Worm (Caenorhabditis elegans) whole organism, L3 larva: ENCODE data around the gene fipr-25.

ENCODE experiments used
- R02D3.7 ChIP-seq: fragments of 150-350 bp; optimal IDR thresholded peaks from 2 replicates; lab custom pipeline; 2014; ENCODE audit warnings: missing biosample characterization, missing genetic modification characterization
- ama-1 ChIP-seq: fragments of 150-350 bp; optimal IDR thresholded peaks from 2 replicates; lab custom pipeline; 2018
- elt-3 ChIP-seq, 3 experiments: fragments of 150-350 bp in 1 of 3; sonication (generic microtip) in 2 of 3; optimal IDR thresholded peaks; 2 replicates in 2 of 3; 4 replicates in 1 of 3; lab custom pipeline; 2014 to 2017; ENCODE audit warnings: missing biosample characterization in 3 of 3, missing genetic modification characterization in 3 of 3
- sea-2 ChIP-seq: fragments of 150-350 bp; sonication (generic microtip); optimal IDR thresholded peaks from 4 replicates; lab custom pipeline; 2014; ENCODE audit warnings: missing biosample characterization, missing genetic modification reagents, missing genetic modification characterization
- snpc-4 ChIP-seq: fragments of 150-350 bp; optimal IDR thresholded peaks from 2 replicates; lab custom pipeline; 2014; ENCODE audit warnings: missing biosample characterization, missing genetic modification characterization
- unc-62 ChIP-seq: fragments of 150-350 bp; sonication (generic microtip); optimal IDR thresholded peaks from 4 replicates; lab custom pipeline; 2014; ENCODE audit warnings: missing biosample characterization, missing genetic modification reagents, missing genetic modification characterization
- zag-1 ChIP-seq: fragments of 150-350 bp; optimal IDR thresholded peaks from 2 replicates; lab custom pipeline; 2014; ENCODE audit warnings: missing biosample characterization, missing genetic modification characterization

DNA sequence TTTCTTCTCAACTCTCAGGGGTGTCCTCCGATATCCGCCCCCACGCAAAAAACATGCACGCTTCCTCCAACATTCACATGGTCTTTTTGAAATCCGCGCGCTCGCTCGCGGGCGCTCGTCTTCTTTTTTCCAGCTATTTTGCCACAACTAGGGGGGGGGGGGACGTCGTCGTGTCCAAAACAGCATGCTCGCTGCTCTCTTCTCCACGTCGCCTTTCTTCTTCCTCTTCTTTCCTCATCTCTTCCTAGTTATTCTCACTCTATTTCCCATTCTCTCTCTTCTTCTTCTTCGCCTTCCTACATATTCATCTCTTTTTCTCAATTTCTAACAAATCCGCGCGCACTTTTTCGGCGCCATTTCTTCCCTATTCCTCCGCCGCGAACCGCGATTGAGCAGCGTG, 13.7 kb upstream of the fipr-25 start:
- TF ChIP-seq sea-2 (GFP tag; lab: Kevin White, UChicago) (no peak), ama-1 (lab: Kevin White, UChicago) (no peak), zag-1 (tag; lab: Kevin White, UChicago) (no peak), R02D3.7 (tag; lab: Kevin White, UChicago) (no peak), elt-3 (tag; optimal IDR thresholded peaks at IDR 0.05; lab: Kevin White, UChicago) (no peak), unc-62 (GFP tag; lab: Kevin White, UChicago) (no peak), snpc-4 (tag; lab: Kevin White, UChicago) (no peak)
